Fruit fly (Drosophila melanogaster): ENCODE measurements around the gene GluClalpha.

DNA sequence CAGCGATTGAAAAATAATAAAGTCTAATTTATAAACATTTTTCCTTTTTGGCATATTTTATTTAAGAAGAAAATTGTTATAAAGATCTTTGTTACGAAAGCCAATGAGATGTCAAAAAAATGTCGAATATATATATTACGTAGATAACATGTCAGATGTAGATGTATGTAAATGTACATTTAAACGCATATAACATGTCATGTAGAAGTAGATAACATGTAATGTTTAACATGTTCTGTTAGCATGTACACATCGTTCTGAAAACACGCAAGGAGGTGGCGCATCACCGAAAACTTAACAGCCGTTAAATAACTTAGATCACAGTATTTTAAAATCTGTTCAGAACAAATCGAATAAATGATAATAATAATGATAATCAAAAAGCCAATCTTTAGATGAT, 43.6 kb downstream of the GluClalpha start:
- no peak for TF ChIP-seq usp (GFP tag; optimal IDR thresholded peaks at IDR 0.05)
- no peak for TF ChIP-seq psq (optimal IDR thresholded peaks at IDR 0.05)
- no peak for TF ChIP-seq CG8478 (optimal IDR thresholded peaks at IDR 0.05)
- no peak for TF ChIP-seq EcR (GFP tag; optimal IDR thresholded peaks at IDR 0.05)
